Worm (Caenorhabditis elegans): Measurements from ENCODE around the gene F58D2.4.

The F58D2.4 gene

ce11 chrIV:13189467-13189866 is 608 bp upstream of the F58D2.4 start, which contains the start of gene F58D2.2:
F58D2.2 (plus strand) TSS chrIV:13189767.
- TF ChIP-seq tbx-2 (tag; optimal IDR thresholded peaks at IDR 0.05) (no peak), R02D3.7 (tag; optimal IDR thresholded peaks at IDR 0.05) (no peak), sea-2 (GFP tag; optimal IDR thresholded peaks at IDR 0.05) (no peak)

ce11 chrIV:13180723-13181122 is 8.1 kb downstream of the F58D2.4 start, which contains the start of gene F58D2.3:
F58D2.3 (minus strand) TSS chrIV:13180823.
- TF ChIP-seq ceh-28 (tag; optimal IDR thresholded peaks at IDR 0.05): no peak

ce11 chrIV:13179295-13179694 is 9.6 kb downstream of the F58D2.4 start, which contains the start of gene lev-1:
lev-1 (minus strand) TSS chrIV:13179395.
- TF ChIP-seq ceh-16 (tag; optimal IDR thresholded peaks at IDR 0.05): no peak

- TF ChIP-seq lsy-12 (tag; optimal IDR thresholded peaks at IDR 0.05) (no peak), nhr-23 (tag; optimal IDR thresholded peaks at IDR 0.05) (no peak), R02D3.7 (tag; optimal IDR thresholded peaks at IDR 0.05) (no peak), ztf-11 (tag; optimal IDR thresholded peaks at IDR 0.05) (no peak), mdl-1 (tag; optimal IDR thresholded peaks at IDR 0.05) (no peak), ceh-28 (tag; optimal IDR thresholded peaks at IDR 0.05) (no peak), fos-1 (tag; optimal IDR thresholded peaks at IDR 0.05) (no peak), elt-3 (tag; optimal IDR thresholded peaks at IDR 0.05) (no peak), nhr-25 (tag; optimal IDR thresholded peaks at IDR 0.05) (no peak), nhr-76 (tag; optimal IDR thresholded peaks at IDR 0.05) (no peak), ama-1 (optimal IDR thresholded peaks at IDR 0.05) (no peak), snpc-4 (tag; optimal IDR thresholded peaks at IDR 0.05) (no peak), ZK546.5 (tag; optimal IDR thresholded peaks at IDR 0.05) (no peak), nhr-237 (tag; optimal IDR thresholded peaks at IDR 0.05) (no peak), aly-2 (tag; optimal IDR thresholded peaks at IDR 0.05) (no peak), nhr-11 (tag; optimal IDR thresholded peaks at IDR 0.05) (no peak), unc-62 (GFP tag; optimal IDR thresholded peaks at IDR 0.05) (no peak)
Observed at ce11 chrIV:13173359-13173758, 15.5 kb downstream of the F58D2.4 start.

- TF ChIP-seq sea-2 (GFP tag; optimal IDR thresholded peaks at IDR 0.05) (no peak), fos-1 (tag; optimal IDR thresholded peaks at IDR 0.05) (no peak), nhr-43 (tag; optimal IDR thresholded peaks at IDR 0.05; ENCODE audit: poor library complexity, severe bottlenecking) (no peak), ZK546.5 (tag; optimal IDR thresholded peaks at IDR 0.05) (no peak), elt-1 (tag; optimal IDR thresholded peaks at IDR 0.05) (no peak), lin-39 (tag; optimal IDR thresholded peaks at IDR 0.05) (no peak), nhr-28 (tag; optimal IDR thresholded peaks at IDR 0.05) (no peak), ztf-11 (tag; optimal IDR thresholded peaks at IDR 0.05) (no peak), jun-1 (tag; optimal IDR thresholded peaks at IDR 0.05) (no peak)
Observed at ce11 chrIV:13170241-13170640, 18.6 kb downstream of the F58D2.4 start, which contains the start of gene nas-14. nas-14 (plus strand) TSS chrIV:13170541.

- no peak for TF ChIP-seq ZK546.5 (tag; optimal IDR thresholded peaks at IDR 0.05)
- no peak for TF ChIP-seq ceh-16 (tag; optimal IDR thresholded peaks at IDR 0.05)
- TF ChIP-seq aly-2 (tag; optimal IDR thresholded peaks at IDR 0.05): no peak
- no peak for TF ChIP-seq mdl-1 (tag; optimal IDR thresholded peaks at IDR 0.05)
Observed at ce11 chrIV:13167534-13167933, 21.3 kb downstream of the F58D2.4 start.

ce11 chrIV:13165181-13165580 is 23.7 kb downstream of the F58D2.4 start, which contains the start of gene scl-14:
scl-14 (plus strand) TSS chrIV:13165481.
- TF ChIP-seq daf-12 (tag; optimal IDR thresholded peaks at IDR 0.05) (no peak), egl-5 (tag; optimal IDR thresholded peaks at IDR 0.05) (no peak)

Data from whole organism, L3 larva.